Worm (Caenorhabditis elegans): Measurements from ENCODE around the gene mtss-1.
A peak's percentile ranks its signal among the peaks of the same experiment; 100 is the strongest.

mtss-1 gene

DNA sequence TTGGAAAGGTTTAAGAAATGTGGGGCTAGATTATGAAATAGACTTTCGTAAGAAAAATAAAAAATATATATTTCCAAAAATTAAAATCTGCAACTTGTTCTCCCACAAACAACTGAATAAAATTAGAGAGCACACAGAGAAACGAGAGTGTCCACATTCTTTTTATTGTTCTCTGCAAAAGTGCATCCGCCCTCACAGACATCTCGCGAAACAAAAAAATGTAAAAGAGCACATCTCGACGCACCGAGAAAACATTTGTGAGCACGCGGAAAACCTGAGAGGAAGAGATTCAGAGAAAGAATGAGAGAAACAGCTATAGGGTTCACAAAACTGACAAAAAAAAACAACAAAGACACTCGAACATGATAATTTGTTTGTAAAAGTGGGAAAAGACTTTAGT is 14.0 kb downstream of the mtss-1 start:
- no peak for TF ChIP-seq T22C8.4 (GFP tag; IDR thresholded peaks at IDR 0.05)
- no peak for TF ChIP-seq ref-1 (GFP tag; conservative IDR thresholded peaks at IDR 0.05)
- TF ChIP-seq cog-1 (tag; optimal IDR thresholded peaks at IDR 0.05): no peak
- no peak for TF ChIP-seq med-1 (GFP tag; optimal IDR thresholded peaks at IDR 0.05; ENCODE audit: insufficient read depth)
- TF ChIP-seq ztf-29 (GFP tag; IDR thresholded peaks at IDR 0.05): no peak
- TF ChIP-seq tab-1 (GFP tag; IDR thresholded peaks at IDR 0.05): no peak
- TF ChIP-seq klf-2 (GFP tag; conservative IDR thresholded peaks at IDR 0.05): no peak

DNA sequence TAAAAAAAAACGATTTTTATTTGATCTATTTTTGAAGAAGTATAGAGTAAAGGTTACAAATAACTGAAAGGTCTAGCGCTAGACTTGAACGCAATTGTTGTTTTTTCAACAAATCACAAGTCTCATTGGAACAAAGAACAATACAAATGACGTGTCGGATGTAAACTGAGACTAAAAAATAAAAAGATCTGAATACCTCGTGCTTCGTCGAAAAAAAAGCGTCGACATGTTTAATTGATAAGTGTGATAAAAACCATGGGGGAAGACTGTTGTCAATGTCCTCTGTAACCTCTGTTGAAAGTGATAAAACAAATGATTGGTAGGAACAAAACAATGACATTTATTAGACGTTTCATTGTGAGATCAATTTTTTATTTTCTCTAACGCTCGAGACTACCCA is 14.6 kb downstream of the mtss-1 start:
- TF ChIP-seq ref-1 (GFP tag; conservative IDR thresholded peaks at IDR 0.05) (no peak), klf-2 (GFP tag; conservative IDR thresholded peaks at IDR 0.05) (no peak), ztf-29 (GFP tag; IDR thresholded peaks at IDR 0.05) (no peak), cog-1 (tag; optimal IDR thresholded peaks at IDR 0.05) (no peak), tab-1 (GFP tag; IDR thresholded peaks at IDR 0.05) (no peak), med-1 (GFP tag; optimal IDR thresholded peaks at IDR 0.05; ENCODE audit: insufficient read depth) (no peak), T22C8.4 (GFP tag; IDR thresholded peaks at IDR 0.05) (no peak), ztf-23 (GFP tag; IDR thresholded peaks at IDR 0.05) (no peak), flt-1 (GFP tag; IDR thresholded peaks at IDR 0.05) (no peak)

DNA sequence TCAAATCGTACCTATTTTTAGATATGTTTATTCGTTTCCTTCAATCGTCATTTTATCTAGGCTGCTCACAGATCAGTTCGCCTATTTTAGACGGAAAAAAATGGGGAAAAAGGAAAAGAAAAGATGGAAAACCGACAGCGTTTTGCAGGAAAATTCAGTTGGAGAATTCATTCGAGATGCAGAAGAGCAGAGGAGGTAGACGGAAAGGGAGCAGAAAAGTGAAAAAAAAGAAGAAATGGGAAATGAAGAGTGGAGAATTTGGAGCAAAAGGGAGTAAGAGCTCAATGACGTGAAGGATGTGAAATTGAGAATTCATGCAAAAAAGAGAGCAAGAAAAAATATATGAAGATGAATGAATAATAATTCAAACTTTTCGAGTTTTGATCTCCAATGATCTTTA is 16.4 kb downstream of the mtss-1 start:
- TF ChIP-seq ztf-23 (GFP tag; IDR thresholded peaks at IDR 0.05): no peak
- TF ChIP-seq T22C8.4 (GFP tag; IDR thresholded peaks at IDR 0.05): no peak
- no peak for TF ChIP-seq ref-1 (GFP tag; conservative IDR thresholded peaks at IDR 0.05)
- no peak for TF ChIP-seq med-1 (GFP tag; optimal IDR thresholded peaks at IDR 0.05; ENCODE audit: insufficient read depth)
- no peak for TF ChIP-seq cog-1 (tag; optimal IDR thresholded peaks at IDR 0.05)
- no peak for TF ChIP-seq tab-1 (GFP tag; IDR thresholded peaks at IDR 0.05)
- no peak for TF ChIP-seq flt-1 (GFP tag; IDR thresholded peaks at IDR 0.05)
- TF ChIP-seq klf-2 (GFP tag; conservative IDR thresholded peaks at IDR 0.05): no peak
- no peak for TF ChIP-seq ztf-29 (GFP tag; IDR thresholded peaks at IDR 0.05)

DNA sequence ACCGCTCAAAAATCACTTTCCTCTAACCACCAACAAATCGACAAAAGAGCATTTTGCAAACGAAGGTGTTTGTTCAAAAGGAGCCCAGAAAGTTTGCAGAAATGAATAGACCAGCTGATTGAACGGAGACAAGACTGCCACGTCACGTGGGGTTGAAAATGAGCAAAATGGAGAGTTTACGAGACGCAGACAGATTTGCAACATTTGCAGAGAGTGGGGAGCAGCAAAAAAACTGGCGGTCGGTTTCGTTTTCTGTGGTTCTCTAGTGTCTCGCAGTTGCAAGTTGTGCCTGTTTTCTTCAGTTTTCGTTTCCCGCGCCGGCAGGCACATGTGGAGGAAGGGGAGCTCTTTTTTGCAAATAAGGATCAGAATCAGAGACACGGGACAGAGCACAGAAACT is 17.3 kb downstream of the mtss-1 start:
- TF ChIP-seq flt-1 (GFP tag; IDR thresholded peaks at IDR 0.05): no peak
- no peak for TF ChIP-seq ref-1 (GFP tag; conservative IDR thresholded peaks at IDR 0.05)
- TF ChIP-seq ztf-29 (GFP tag; IDR thresholded peaks at IDR 0.05): no peak
- TF ChIP-seq T22C8.4 (GFP tag; IDR thresholded peaks at IDR 0.05): no peak
- TF ChIP-seq med-1 (GFP tag; optimal IDR thresholded peaks at IDR 0.05; ENCODE audit: insufficient read depth): no peak
- no peak for TF ChIP-seq ztf-23 (GFP tag; IDR thresholded peaks at IDR 0.05)

- no peak for TF ChIP-seq ztf-29 (GFP tag; IDR thresholded peaks at IDR 0.05)
- TF ChIP-seq med-1 (GFP tag; optimal IDR thresholded peaks at IDR 0.05; ENCODE audit: insufficient read depth): no peak
- TF ChIP-seq klf-2 (GFP tag; conservative IDR thresholded peaks at IDR 0.05): no peak
- no peak for TF ChIP-seq ztf-23 (GFP tag; IDR thresholded peaks at IDR 0.05)
- TF ChIP-seq tab-1 (GFP tag; IDR thresholded peaks at IDR 0.05): no peak
- TF ChIP-seq T22C8.4 (GFP tag; IDR thresholded peaks at IDR 0.05): no peak
- TF ChIP-seq flt-1 (GFP tag; IDR thresholded peaks at IDR 0.05): no peak
- TF ChIP-seq cog-1 (tag; optimal IDR thresholded peaks at IDR 0.05): no peak
- no peak for TF ChIP-seq ref-1 (GFP tag; conservative IDR thresholded peaks at IDR 0.05)
Observed at ce11 chrIII:8786077-8786476, 18.0 kb downstream of the mtss-1 start, which contains the start of gene K02D10.8. K02D10.8 (plus strand) TSS chrIII:8786377.

- no peak for TF ChIP-seq T22C8.4 (GFP tag; IDR thresholded peaks at IDR 0.05)
- no peak for TF ChIP-seq tab-1 (GFP tag; IDR thresholded peaks at IDR 0.05)
- TF ChIP-seq cog-1 (tag; optimal IDR thresholded peaks at IDR 0.05): no peak
- TF ChIP-seq med-1 (GFP tag; optimal IDR thresholded peaks at IDR 0.05; ENCODE audit: insufficient read depth): no peak
Observed at ce11 chrIII:8788690-8789089, 20.6 kb downstream of the mtss-1 start.

- TF ChIP-seq ztf-29 (GFP tag; IDR thresholded peaks at IDR 0.05) (no peak), med-1 (GFP tag; optimal IDR thresholded peaks at IDR 0.05; ENCODE audit: insufficient read depth) (no peak), klf-2 (GFP tag; conservative IDR thresholded peaks at IDR 0.05) (no peak), cog-1 (tag; optimal IDR thresholded peaks at IDR 0.05) (no peak), ztf-23 (GFP tag; IDR thresholded peaks at IDR 0.05) (no peak), tab-1 (GFP tag; IDR thresholded peaks at IDR 0.05) (no peak), ref-1 (GFP tag; conservative IDR thresholded peaks at IDR 0.05) (no peak), T22C8.4 (GFP tag; IDR thresholded peaks at IDR 0.05) (no peak), flt-1 (GFP tag; IDR thresholded peaks at IDR 0.05) (no peak)
Observed at ce11 chrIII:8791235-8791634, 23.1 kb downstream of the mtss-1 start, which contains the start of the genes zfp-1 and F54F2.14. zfp-1 (plus strand) TSS chrIII:8791535. F54F2.14 (plus strand) TSS chrIII:8791546.

- no peak for TF ChIP-seq cog-1 (tag; optimal IDR thresholded peaks at IDR 0.05)
- no peak for TF ChIP-seq med-1 (GFP tag; optimal IDR thresholded peaks at IDR 0.05; ENCODE audit: insufficient read depth)
- TF ChIP-seq klf-2 (GFP tag; conservative IDR thresholded peaks at IDR 0.05): no peak
- no peak for TF ChIP-seq flt-1 (GFP tag; IDR thresholded peaks at IDR 0.05)
- no peak for TF ChIP-seq T22C8.4 (GFP tag; IDR thresholded peaks at IDR 0.05)
- TF ChIP-seq ref-1 (GFP tag; conservative IDR thresholded peaks at IDR 0.05): no peak
- TF ChIP-seq ztf-23 (GFP tag; IDR thresholded peaks at IDR 0.05): no peak
Observed at ce11 chrIII:8792251-8792650, 24.1 kb downstream of the mtss-1 start, which contains the start of gene ztf-1. ztf-1 (minus strand) TSS chrIII:8792351.

ce11 chrIII:8794793-8795192 is 26.7 kb downstream of the mtss-1 start:
- TF ChIP-seq T22C8.4 (GFP tag; IDR thresholded peaks at IDR 0.05) (no peak), cog-1 (tag; optimal IDR thresholded peaks at IDR 0.05) (peak; percentile 23), flt-1 (GFP tag; IDR thresholded peaks at IDR 0.05) (peak; percentile 67; the same call in 1 of the 2 replicates)

DNA sequence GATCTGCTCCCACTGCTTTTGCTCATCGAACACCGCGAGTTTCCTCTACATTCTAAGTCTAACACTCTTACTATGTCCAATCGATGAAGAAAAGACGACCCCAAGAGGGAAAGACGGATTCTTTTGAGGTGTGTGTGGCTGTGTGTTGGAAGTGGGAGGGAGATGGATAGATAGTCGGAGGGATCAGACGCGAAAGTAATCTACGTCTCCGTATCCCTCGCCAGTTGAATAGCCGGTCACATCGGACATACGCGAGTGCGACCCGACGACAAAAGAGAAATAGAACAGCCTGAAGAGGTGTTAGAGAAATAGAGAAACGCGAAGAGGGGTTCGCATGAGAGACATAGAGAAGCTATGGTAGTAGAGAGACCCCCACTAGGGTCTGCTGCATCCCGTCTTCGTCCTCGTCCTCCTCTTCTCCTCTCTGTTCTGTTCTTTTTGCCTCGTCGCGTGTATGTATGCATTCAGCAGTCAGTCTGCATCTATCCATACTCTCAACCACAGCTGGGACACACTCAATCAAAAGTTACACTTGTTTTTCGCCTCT is 27.6 kb downstream of the mtss-1 start:
- TF ChIP-seq klf-2 (GFP tag; conservative IDR thresholded peaks at IDR 0.05) (no peak), cog-1 (tag; optimal IDR thresholded peaks at IDR 0.05) (peak; percentile 82), T22C8.4 (GFP tag; IDR thresholded peaks at IDR 0.05) (peak; percentile 68)

Data from whole organism, midembryonic.